Fruit fly (Drosophila melanogaster): Measurements from ENCODE around the gene Smr.
A peak's percentile ranks its signal among the peaks of the same experiment; 100 is the strongest.

Smr gene

dm6 chrX:12669659-12670488 lies 72.5 kb downstream of the Smr start (continued):
- TF ChIP-seq dmrt11E (tag; optimal IDR thresholded peaks at IDR 0.05) (peak; percentile 24), Tbp (GFP tag; optimal IDR thresholded peaks at IDR 0.05) (no peak), E2f2 (GFP tag; IDR thresholded peaks at IDR 0.05) (peak; percentile 31; the same call in 1 of the 2 replicates), Rfx (GFP tag; IDR thresholded peaks at IDR 0.05) (peak; percentile 84), CG17612 (GFP tag; IDR thresholded peaks at IDR 0.05) (peak; percentile 52; the same call in 1 of the 2 replicates), gsb (GFP tag; IDR thresholded peaks at IDR 0.05) (peak; percentile 48; the same call in 1 of the 2 replicates), CG17829 (tag; optimal IDR thresholded peaks at IDR 0.05) (peak; percentile 35), zfh2 (GFP tag; optimal IDR thresholded peaks at IDR 0.05) (peak; percentile 77), CG15011 (GFP tag; optimal IDR thresholded peaks at IDR 0.05) (peak; percentile 31), CG9876 (GFP tag; optimal IDR thresholded peaks at IDR 0.05) (peak; percentile 16), Doc2 (GFP tag; IDR thresholded peaks at IDR 0.05) (no peak), croc (GFP tag; conservative IDR thresholded peaks at IDR 0.05) (no peak; the same call in 2 of the 3 replicates), dimm (GFP tag; IDR thresholded peaks at IDR 0.05) (no peak), sug (tag; optimal IDR thresholded peaks at IDR 0.05) (peak; percentile 61), CG31441 (GFP tag; IDR thresholded peaks at IDR 0.05) (peak; percentile 49; the same call in 1 of the 2 replicates), HmgD (GFP tag; optimal IDR thresholded peaks at IDR 0.05) (no peak), CG1602 (GFP tag; optimal IDR thresholded peaks at IDR 0.05) (peak; percentile 42), CG18599 (GFP tag; optimal IDR thresholded peaks at IDR 0.05) (peak; percentile 74), CG4424 (GFP tag; optimal IDR thresholded peaks at IDR 0.05) (peak; percentile 55), CG2120 (GFP tag; optimal IDR thresholded peaks at IDR 0.05) (peak; percentile 86), CG32532 (GFP tag; IDR thresholded peaks at IDR 0.05) (peak; percentile 83), nmo (GFP tag; optimal IDR thresholded peaks at IDR 0.05) (peak; percentile 42), CG8924 (tag; optimal IDR thresholded peaks at IDR 0.05) (peak; percentile 61), wdn (GFP tag; IDR thresholded peaks at IDR 0.05) (peak; percentile 51; the same call in 1 of the 2 replicates), CG6689 (GFP tag; IDR thresholded peaks at IDR 0.05) (peak; percentile 66), Sin3A (optimal IDR thresholded peaks at IDR 0.05) (no peak), bcd (GFP tag; optimal IDR thresholded peaks at IDR 0.05) (peak; percentile 55), br (optimal IDR thresholded peaks at IDR 0.05) (no peak), CG12219 (GFP tag; optimal IDR thresholded peaks at IDR 0.05) (peak; percentile 65), hth (optimal IDR thresholded peaks at IDR 0.05) (no peak), bbx (GFP tag; IDR thresholded peaks at IDR 0.05; ENCODE audit: partially characterized antibody) (no peak), CG8359 (GFP tag; optimal IDR thresholded peaks at IDR 0.05; ENCODE audit: borderline replicate concordance) (no peak), mam (GFP tag; optimal IDR thresholded peaks at IDR 0.05) (peak; percentile 66), sens (GFP tag) (peak; percentile 92), D19A (tag; optimal IDR thresholded peaks at IDR 0.05) (peak; percentile 38), CG6272 (GFP tag; IDR thresholded peaks at IDR 0.05) (peak; percentile 47), unpg (GFP tag; optimal IDR thresholded peaks at IDR 0.05) (peak; percentile 73), CG10147 (GFP tag; optimal IDR thresholded peaks at IDR 0.05) (peak; percentile 57), kni (GFP tag; optimal IDR thresholded peaks at IDR 0.05) (no peak), MBD-R2 (GFP tag; IDR thresholded peaks at IDR 0.05) (peak; percentile 32; the same call in 1 of the 2 replicates), ara (GFP tag; IDR thresholded peaks at IDR 0.05) (peak; percentile 52; the same call in 1 of the 2 replicates), Sox102F (GFP tag; optimal IDR thresholded peaks at IDR 0.05) (peak; percentile 61), crol (GFP tag; IDR thresholded peaks at IDR 0.05) (peak; percentile 76), CG34422 (GFP tag; IDR thresholded peaks at IDR 0.05) (peak; percentile 51; the same call in 2 of the 3 replicates), CG14965 (GFP tag; optimal IDR thresholded peaks at IDR 0.05; ENCODE audit: borderline replicate concordance) (no peak), CG9932 (GFP tag; IDR thresholded peaks at IDR 0.05) (peak; percentile 87), CG8944 (GFP tag; optimal IDR thresholded peaks at IDR 0.05) (peak; percentile 61), stc (GFP tag; IDR thresholded peaks at IDR 0.05) (peak; percentile 70), slou (GFP tag; optimal IDR thresholded peaks at IDR 0.05) (peak; percentile 14), CG12155 (GFP tag; optimal IDR thresholded peaks at IDR 0.05) (peak; percentile 67), CG18476 (GFP tag; optimal IDR thresholded peaks at IDR 0.05) (peak; percentile 30)
